Fruit fly (Drosophila melanogaster): ENCODE data around the gene CG14069.

The CG14069 gene

DNA sequence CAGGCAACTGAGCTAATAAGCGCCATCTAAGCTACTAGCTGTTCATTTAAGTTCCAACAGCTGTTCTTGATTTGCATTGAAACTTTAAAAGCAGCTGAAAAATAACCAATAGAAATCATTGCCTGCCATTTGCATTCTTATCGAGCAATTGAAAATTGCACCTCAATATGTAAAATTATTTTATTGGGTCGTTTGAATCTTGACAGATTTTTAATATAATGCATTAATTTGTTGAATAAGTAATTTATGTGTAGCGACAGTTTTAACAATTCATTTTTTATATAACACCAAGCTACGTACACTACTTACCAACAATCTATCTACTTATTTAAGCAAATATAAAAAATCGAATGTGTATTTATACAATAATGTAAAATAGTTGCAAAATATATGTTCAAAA, at the start of gene CG14069:
CG14069 (minus strand) TSS at position 101 of the 400 bp plus-strand sequence.
- no peak for TF ChIP-seq CG13204 (GFP tag; optimal IDR thresholded peaks at IDR 0.05)
- no peak for TF ChIP-seq CG10348 (GFP tag; IDR thresholded peaks at IDR 0.05)
- no peak for TF ChIP-seq CG15710 (tag; optimal IDR thresholded peaks at IDR 0.05)
- no peak for TF ChIP-seq CG17806 (tag; optimal IDR thresholded peaks at IDR 0.05)
- TF ChIP-seq fd96Ca (GFP tag; IDR thresholded peaks at IDR 0.05), result no peak
- no peak for TF ChIP-seq CG32121 (GFP tag; IDR thresholded peaks at IDR 0.05)
- no peak for TF ChIP-seq CG4496 (GFP tag; IDR thresholded peaks at IDR 0.05)
- TF ChIP-seq Snoo (tag; optimal IDR thresholded peaks at IDR 0.05), result no peak
- TF ChIP-seq Ets98B (GFP tag; IDR thresholded peaks at IDR 0.05), result no peak
- TF ChIP-seq Pif1A (GFP tag; optimal IDR thresholded peaks at IDR 0.05), result no peak
- TF ChIP-seq Pif1B (GFP tag; optimal IDR thresholded peaks at IDR 0.05), result no peak
- no peak for TF ChIP-seq CG9948 (tag; optimal IDR thresholded peaks at IDR 0.05)

- TF ChIP-seq CG32121 (GFP tag; IDR thresholded peaks at IDR 0.05), result peak; percentile 78
- peak; percentile 54; the same call in 2 of the 3 replicates for TF ChIP-seq CG4496 (GFP tag; IDR thresholded peaks at IDR 0.05)
These were observed 37.4 kb upstream of the CG14069 start for dm6 chr2L:10947815-10948214.

- TF ChIP-seq CG32121 (GFP tag; IDR thresholded peaks at IDR 0.05), result no peak
- TF ChIP-seq Pif1A (GFP tag; optimal IDR thresholded peaks at IDR 0.05), result no peak
- TF ChIP-seq EcR (GFP tag; optimal IDR thresholded peaks at IDR 0.05), result no peak
- no peak for TF ChIP-seq CG4496 (GFP tag; IDR thresholded peaks at IDR 0.05)
- no peak for TF ChIP-seq Pif1B (GFP tag; optimal IDR thresholded peaks at IDR 0.05)
- no peak for TF ChIP-seq Snoo (tag; optimal IDR thresholded peaks at IDR 0.05)
- no peak for TF ChIP-seq CG10348 (GFP tag; IDR thresholded peaks at IDR 0.05)
- no peak for TF ChIP-seq CG8301 (tag; optimal IDR thresholded peaks at IDR 0.05)
- no peak for TF ChIP-seq CG34367 (tag; optimal IDR thresholded peaks at IDR 0.05)
These were observed 29.7 kb upstream of the CG14069 start for dm6 chr2L:10940196-10940595.

DNA sequence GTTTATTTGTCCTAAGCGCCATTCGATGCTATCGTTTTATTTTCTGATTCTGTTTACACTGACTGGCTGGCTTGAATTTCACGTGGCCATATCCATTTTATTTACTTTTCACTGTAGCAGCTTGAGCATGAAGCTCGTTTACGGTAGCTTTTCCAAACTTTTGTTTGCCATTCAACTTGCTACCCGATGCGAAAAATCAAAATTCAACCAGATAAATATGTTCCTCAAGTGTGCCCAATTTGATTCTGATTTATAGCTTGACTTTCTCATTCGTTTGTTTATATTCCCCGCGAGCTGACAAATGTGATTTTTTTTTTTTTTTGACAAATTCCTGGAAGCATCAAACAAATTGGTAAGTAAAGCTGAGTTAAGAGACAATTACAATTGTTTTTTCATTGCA, 25.9 kb upstream of the CG14069 start, which contains the start of gene CG14072:
CG14072 (plus strand) TSS at position 301 of the 400 bp plus-strand sequence.
- TF ChIP-seq CG8159 (tag; optimal IDR thresholded peaks at IDR 0.05) (no peak), D1 (tag; optimal IDR thresholded peaks at IDR 0.05) (no peak), CG10348 (GFP tag; IDR thresholded peaks at IDR 0.05) (no peak), CG34367 (tag; optimal IDR thresholded peaks at IDR 0.05) (no peak), fd96Ca (GFP tag; IDR thresholded peaks at IDR 0.05) (no peak), Ets98B (GFP tag; IDR thresholded peaks at IDR 0.05) (no peak), Snoo (tag; optimal IDR thresholded peaks at IDR 0.05) (no peak), CG4496 (GFP tag; IDR thresholded peaks at IDR 0.05) (no peak), Pif1A (GFP tag; optimal IDR thresholded peaks at IDR 0.05) (no peak), CG15710 (tag; optimal IDR thresholded peaks at IDR 0.05) (no peak), CG8301 (tag; optimal IDR thresholded peaks at IDR 0.05) (no peak), CG9948 (tag; optimal IDR thresholded peaks at IDR 0.05) (no peak), EcR (GFP tag; optimal IDR thresholded peaks at IDR 0.05) (no peak)

- TF ChIP-seq gl (tag; optimal IDR thresholded peaks at IDR 0.05) (no peak), CG32121 (GFP tag; IDR thresholded peaks at IDR 0.05) (no peak), CG12605 (GFP tag; IDR thresholded peaks at IDR 0.05) (no peak), CG8159 (tag; optimal IDR thresholded peaks at IDR 0.05) (no peak), Ets98B (GFP tag; IDR thresholded peaks at IDR 0.05) (no peak), EcR (GFP tag; optimal IDR thresholded peaks at IDR 0.05) (no peak), fd96Ca (GFP tag; IDR thresholded peaks at IDR 0.05) (no peak), rn (GFP tag; IDR thresholded peaks at IDR 0.05) (no peak), CG17806 (tag; optimal IDR thresholded peaks at IDR 0.05) (no peak), CG9948 (tag; optimal IDR thresholded peaks at IDR 0.05) (no peak), Pif1A (GFP tag; optimal IDR thresholded peaks at IDR 0.05) (no peak)
These were observed 1.7 kb downstream of the CG14069 start, which contains the start of gene CG7309 for dm6 chr2L:10908793-10909192. CG7309 (minus strand) TSS chr2L:10908893.

DNA sequence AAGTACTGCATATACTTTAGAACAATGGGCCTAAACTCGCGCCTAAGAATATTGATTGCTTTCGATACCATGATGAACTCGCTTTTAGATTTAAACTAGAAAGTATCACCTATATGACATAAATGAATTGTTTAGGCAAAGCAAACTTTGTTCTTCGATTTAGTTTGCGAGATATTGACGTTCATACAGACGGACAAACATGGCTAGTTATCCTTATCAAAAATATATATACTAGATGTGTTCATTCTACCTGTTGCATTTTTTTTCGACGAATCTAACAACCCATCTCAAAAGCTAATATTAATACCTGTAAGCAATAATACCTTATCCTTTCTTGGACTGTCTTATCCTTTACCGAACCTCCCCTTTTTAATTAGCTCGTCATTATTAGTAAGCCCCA, 8.8 kb downstream of the CG14069 start, which contains the start of gene CG14070:
CG14070 (minus strand) TSS at position 101 of the 400 bp plus-strand sequence.
- no peak for TF ChIP-seq Pif1B (GFP tag; optimal IDR thresholded peaks at IDR 0.05)
- TF ChIP-seq EcR (GFP tag; optimal IDR thresholded peaks at IDR 0.05), result no peak
- no peak for TF ChIP-seq gl (tag; optimal IDR thresholded peaks at IDR 0.05)

- TF ChIP-seq CG13204 (GFP tag; optimal IDR thresholded peaks at IDR 0.05) (no peak), CG4496 (GFP tag; IDR thresholded peaks at IDR 0.05) (no peak), CG34367 (tag; optimal IDR thresholded peaks at IDR 0.05) (no peak), Ets98B (GFP tag; IDR thresholded peaks at IDR 0.05) (no peak), CG32121 (GFP tag; IDR thresholded peaks at IDR 0.05) (no peak), Pif1A (GFP tag; optimal IDR thresholded peaks at IDR 0.05) (no peak), CG9948 (tag; optimal IDR thresholded peaks at IDR 0.05) (no peak), CG8159 (tag; optimal IDR thresholded peaks at IDR 0.05) (no peak), Snoo (tag; optimal IDR thresholded peaks at IDR 0.05) (no peak), EcR (GFP tag; optimal IDR thresholded peaks at IDR 0.05) (no peak), Pif1B (GFP tag; optimal IDR thresholded peaks at IDR 0.05) (no peak), fd96Ca (GFP tag; IDR thresholded peaks at IDR 0.05) (no peak), CG12605 (GFP tag; IDR thresholded peaks at IDR 0.05) (no peak)
These were observed 21.6 kb downstream of the CG14069 start, which contains the start of gene CG14071 for dm6 chr2L:10888827-10889226. CG14071 (minus strand) TSS chr2L:10888927.

All from whole organism, pupa.